Worm (Caenorhabditis elegans): ENCODE results near the gene lin-46.

DNA sequence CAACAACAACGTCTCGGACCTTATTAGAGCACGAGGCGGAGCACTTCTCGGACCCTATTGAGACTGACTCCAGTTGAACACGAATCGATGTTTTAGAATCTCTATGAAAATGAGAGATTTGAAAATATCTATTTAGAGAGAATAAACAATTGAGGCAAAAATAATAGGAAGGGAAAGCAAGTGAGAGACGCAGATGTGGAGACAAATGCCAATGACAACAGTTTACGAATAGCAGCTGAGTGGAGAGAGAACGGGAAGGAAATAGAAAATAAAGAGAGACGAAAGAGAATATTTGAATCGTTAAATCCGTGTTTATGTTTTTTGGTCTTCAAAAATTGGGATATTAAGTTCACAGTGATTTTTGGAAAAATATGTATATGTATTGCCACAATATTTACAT lies 41.2 kb downstream of the lin-46 start:
- no peak for TF ChIP-seq unc-62 (GFP tag; optimal IDR thresholded peaks at IDR 0.05)
- no peak for TF ChIP-seq nhr-12 (tag; optimal IDR thresholded peaks at IDR 0.05)
